Worm (Caenorhabditis elegans): ENCODE results near the gene unc-83.

unc-83 gene

DNA sequence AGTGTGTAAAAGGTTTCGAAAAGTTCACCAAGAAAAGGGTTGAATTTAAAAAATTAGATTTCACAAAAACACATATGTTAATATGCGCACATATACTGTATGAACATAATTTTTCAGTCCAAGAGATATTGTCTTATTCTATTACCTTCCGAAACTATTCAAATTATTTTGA, 53.2 kb downstream of the unc-83 start, which contains the start of gene F46E10.3:
Gene F46E10.3, plus strand, starts transcription at position 73 of the 172 bp plus-strand sequence.
- no peak for TF ChIP-seq ceh-22 (tag; optimal IDR thresholded peaks at IDR 0.05)
- no peak for TF ChIP-seq ztf-16 (tag; optimal IDR thresholded peaks at IDR 0.05)
- TF ChIP-seq hlh-13 (GFP tag; optimal IDR thresholded peaks at IDR 0.05): no peak

DNA sequence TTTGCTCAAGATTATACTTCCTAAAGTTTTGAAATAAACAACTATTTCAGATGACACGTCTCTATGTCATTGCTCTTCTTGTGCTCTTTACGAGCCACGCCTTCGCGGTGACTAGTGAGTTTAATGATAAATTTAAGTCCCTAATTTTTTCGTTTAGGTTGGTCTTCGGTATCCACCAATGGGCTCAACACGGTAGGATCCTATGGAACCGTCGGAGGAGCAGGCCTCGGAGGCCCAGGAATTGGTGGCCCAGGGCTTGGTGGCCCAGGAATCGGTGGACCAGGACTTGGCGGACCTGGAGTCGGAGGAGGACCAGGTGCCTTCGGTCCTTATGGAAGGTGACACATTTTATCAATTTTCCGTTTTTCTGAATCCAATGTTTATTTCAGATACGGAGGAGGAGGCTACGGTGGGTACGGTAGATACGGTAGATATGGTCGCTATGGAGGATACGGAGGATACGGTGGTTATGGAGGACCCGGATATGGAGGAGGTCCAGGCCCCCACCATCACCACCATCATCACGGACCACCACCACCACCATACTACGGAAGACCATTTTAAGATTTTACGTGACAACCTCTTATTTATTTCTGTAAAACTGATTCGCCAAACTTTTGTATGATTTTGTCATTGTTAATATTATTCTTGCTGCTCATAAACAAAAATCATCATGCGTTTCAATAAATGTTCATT, 55.7 kb downstream of the unc-83 start, which contains the start of the genes F46E10.2 and F46E10.18:
Gene F46E10.2, plus strand, starts transcription at position 51 of the 696 bp plus-strand sequence.
Gene F46E10.18, plus strand, starts transcription at position 646 of the 696 bp plus-strand sequence.
- no peak for TF ChIP-seq hlh-6 (tag; optimal IDR thresholded peaks at IDR 0.05)
- no peak for TF ChIP-seq C38D4.7 (GFP tag; optimal IDR thresholded peaks at IDR 0.05)
- no peak for TF ChIP-seq ets-4 (tag; optimal IDR thresholded peaks at IDR 0.05)
- no peak for TF ChIP-seq lin-11 (tag; optimal IDR thresholded peaks at IDR 0.05)
- TF ChIP-seq unc-42 (tag; optimal IDR thresholded peaks at IDR 0.05): no peak
- no peak for TF ChIP-seq eyg-1 (tag; optimal IDR thresholded peaks at IDR 0.05)
- TF ChIP-seq sdc-2 (tag; optimal IDR thresholded peaks at IDR 0.05): no peak
- TF ChIP-seq dve-1 (tag; optimal IDR thresholded peaks at IDR 0.05): no peak
- no peak for TF ChIP-seq ceh-6 (GFP tag; optimal IDR thresholded peaks at IDR 0.05)
- no peak for TF ChIP-seq unc-86 (tag; optimal IDR thresholded peaks at IDR 0.05)
- TF ChIP-seq ceh-31 (tag; optimal IDR thresholded peaks at IDR 0.05): no peak
- no peak for TF ChIP-seq unc-3 (GFP tag; conservative IDR thresholded peaks at IDR 0.05)
- no peak for TF ChIP-seq unc-3 (tag; optimal IDR thresholded peaks at IDR 0.05)
- TF ChIP-seq fkh-6 (tag; optimal IDR thresholded peaks at IDR 0.05): no peak
- TF ChIP-seq tbx-7 (tag; optimal IDR thresholded peaks at IDR 0.05): no peak
- TF ChIP-seq ama-1 (optimal IDR thresholded peaks at IDR 0.05): no peak

DNA sequence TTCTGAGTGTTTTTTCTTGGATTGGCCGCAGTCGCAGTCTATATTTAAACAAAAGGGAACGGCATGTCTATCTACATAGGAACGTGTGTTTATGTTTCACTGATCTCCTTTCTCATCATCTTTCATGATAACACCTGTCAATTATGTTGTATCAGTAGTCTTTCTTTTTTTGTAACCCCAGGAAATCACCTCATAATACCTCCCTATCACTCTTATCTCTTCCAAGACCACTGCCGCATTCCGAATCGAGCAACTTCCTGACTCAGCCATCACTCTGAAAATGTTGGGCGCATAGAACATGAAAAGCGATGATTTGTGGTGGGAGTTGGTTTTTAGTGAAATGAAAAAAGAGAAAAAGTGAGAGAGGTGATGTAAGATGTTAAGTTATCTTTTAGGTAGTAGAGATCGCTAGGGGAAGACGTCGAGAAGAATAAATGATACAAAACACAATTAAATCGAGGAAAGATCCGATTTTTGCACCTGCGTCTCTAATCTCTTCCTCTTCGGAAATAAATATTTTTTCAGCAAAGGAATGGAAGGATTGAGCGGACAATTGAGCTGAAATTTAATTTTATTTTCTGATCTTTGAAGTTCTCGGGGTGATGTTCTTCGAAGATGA, 58.1 kb downstream of the unc-83 start:
- TF ChIP-seq elt-2 (tag; optimal IDR thresholded peaks at IDR 0.05) (peak; percentile 10), pros-1 (tag; optimal IDR thresholded peaks at IDR 0.05) (no peak)

DNA sequence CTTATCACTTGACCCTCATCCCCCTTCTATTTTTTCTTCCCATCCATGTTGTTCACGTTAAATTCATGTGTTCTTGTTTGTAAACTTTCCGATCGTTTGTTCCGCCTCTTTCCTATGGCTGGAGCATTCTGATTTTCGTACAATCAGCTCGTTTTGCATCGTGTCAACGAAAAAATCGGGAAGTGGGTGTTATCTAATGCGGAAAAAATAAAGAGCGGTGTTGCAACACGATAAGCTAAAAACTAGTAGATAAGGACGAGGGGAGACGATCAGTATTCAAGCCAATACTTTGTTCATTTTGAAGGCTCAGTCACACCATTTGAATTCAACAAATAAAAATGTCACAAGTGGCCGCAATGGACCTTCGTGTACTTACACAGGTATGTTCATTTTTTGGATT, 59.9 kb downstream of the unc-83 start, which contains the start of gene acs-1:
Gene acs-1, plus strand, starts transcription at position 233 of the 400 bp plus-strand sequence.
- TF ChIP-seq elt-2 (tag; optimal IDR thresholded peaks at IDR 0.05): peak; percentile 43
- no peak for TF ChIP-seq unc-55 (GFP tag; optimal IDR thresholded peaks at IDR 0.05)

DNA sequence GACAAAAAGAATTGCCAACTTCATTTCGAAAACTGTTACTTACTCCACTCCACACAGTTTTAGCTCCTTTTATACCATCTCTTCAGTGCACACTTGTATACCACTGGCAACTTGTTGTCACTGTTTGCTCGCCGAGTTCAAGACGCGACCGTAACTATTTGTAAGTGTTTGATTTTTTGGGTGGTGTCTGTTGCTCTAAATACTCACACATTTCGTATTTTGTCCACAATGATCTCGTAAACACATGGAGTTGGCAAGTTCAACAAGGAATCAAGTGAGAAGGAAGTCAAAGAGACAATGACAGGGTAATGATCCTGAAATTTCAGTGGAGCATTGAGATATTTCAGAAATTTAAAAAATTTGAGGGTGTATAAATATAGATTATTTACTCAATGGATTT, 68.2 kb downstream of the unc-83 start, which contains the start of gene hpo-26:
Gene hpo-26, minus strand, starts transcription at position 31 of the 400 bp plus-strand sequence.
- TF ChIP-seq ceh-9 (tag; optimal IDR thresholded peaks at IDR 0.05): no peak
- TF ChIP-seq ama-1 (optimal IDR thresholded peaks at IDR 0.05): peak; percentile 6
